Worm (Caenorhabditis elegans): Measurements from ENCODE around the gene nspb-7.

DNA sequence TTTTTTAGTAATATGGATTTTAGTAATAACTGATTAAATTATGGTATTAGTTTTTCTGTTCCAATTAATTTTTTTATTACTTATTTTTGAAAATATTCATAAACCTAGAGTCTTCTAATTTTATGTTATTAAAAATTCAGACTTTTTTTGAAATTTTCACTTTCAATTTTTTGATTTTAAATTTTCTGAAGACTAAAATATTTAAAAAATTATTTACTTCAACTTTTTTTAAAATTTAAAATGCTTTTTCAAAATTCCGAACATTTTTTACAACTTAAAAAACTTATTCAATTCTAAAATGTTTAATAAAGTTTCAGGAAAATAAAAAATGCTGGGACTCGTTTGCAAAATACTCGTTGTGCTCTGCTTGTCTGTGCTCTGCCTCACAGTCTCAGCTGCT is 27.5 kb upstream of the nspb-7 start, which contains the start of gene nlp-41:
- TF ChIP-seq nhr-6 (tag; optimal IDR thresholded peaks at IDR 0.05) (no peak), skn-1 (tag; optimal IDR thresholded peaks at IDR 0.05) (no peak), aly-2 (tag; optimal IDR thresholded peaks at IDR 0.05) (no peak), dpl-1 (GFP tag; optimal IDR thresholded peaks at IDR 0.05) (no peak), daf-19 (GFP tag; conservative IDR thresholded peaks at IDR 0.05) (no peak), lin-15B (tag; optimal IDR thresholded peaks at IDR 0.05) (no peak), nhr-11 (tag; optimal IDR thresholded peaks at IDR 0.05) (no peak), fos-1 (tag; optimal IDR thresholded peaks at IDR 0.05) (no peak), duxl-1 (tag; optimal IDR thresholded peaks at IDR 0.05; ENCODE audit: poor library complexity) (no peak), php-3 (GFP tag; IDR thresholded peaks at IDR 0.05) (no peak), mdl-1 (tag; optimal IDR thresholded peaks at IDR 0.05) (no peak), pha-4 (GFP tag; IDR thresholded peaks at IDR 0.05) (no peak), pha-4 (tag; optimal IDR thresholded peaks at IDR 0.05) (no peak), hlh-30 (tag; optimal IDR thresholded peaks at IDR 0.05; ENCODE audit: insufficient read depth) (no peak)
